Worm (Caenorhabditis elegans) whole organism, L4 larva: Measurements from ENCODE around the gene F16G10.5.
A peak's percentile ranks its signal among the peaks of the same experiment; 100 is the strongest.

Source experiments
- T20F7.1 ChIP-seq: fragments of 200-800 bp; sonication (Bioruptor generic); optimal IDR thresholded peaks from 2 replicates; lab custom pipeline; 2018; ENCODE audit warnings: mild to moderate bottlenecking, missing genetic modification characterization, missing compliant biosample characterization
- Y105C5A.15 ChIP-seq: fragments of 200-800 bp; sonication (Bioruptor generic); IDR thresholded peaks from 2 replicates; pipeline ENCODE4 v1.3.6; 2022; ENCODE audit warnings: missing genetic modification characterization, missing compliant biosample characterization
- ZK337.2 ChIP-seq: fragments of 200-800 bp; sonication (Bioruptor generic); IDR thresholded peaks from 2 replicates; pipeline ENCODE4 v1.3.6; 2022; ENCODE audit warnings: missing genetic modification reagents, missing genetic modification characterization, missing compliant biosample characterization
- ZK546.5 ChIP-seq, 2 experiments: sonication (generic microtip); optimal IDR thresholded peaks; 2 replicates each; lab custom pipeline; 2017; ENCODE audit warnings: missing biosample characterization in 2 of 2, missing genetic modification characterization in 2 of 2
- aly-2 ChIP-seq: sonication (generic microtip); optimal IDR thresholded peaks from 2 replicates; lab custom pipeline; 2018; ENCODE audit warnings: missing biosample characterization, missing genetic modification characterization
- attf-4 ChIP-seq: sonication (generic microtip); optimal IDR thresholded peaks from 3 replicates; lab custom pipeline; 2017; ENCODE audit warnings: missing biosample characterization, missing genetic modification characterization
- ceh-28 ChIP-seq: fragments of 150-350 bp; optimal IDR thresholded peaks from 2 replicates; lab custom pipeline; 2014; ENCODE audit warnings: missing biosample characterization, missing genetic modification reagents, missing genetic modification characterization
- daf-12 ChIP-seq: fragments of 150-350 bp; optimal IDR thresholded peaks from 2 replicates; lab custom pipeline; 2014; ENCODE audit warnings: missing biosample characterization, missing genetic modification reagents, missing genetic modification characterization
- daf-16 ChIP-seq, 3 experiments: sonication (generic microtip); optimal IDR thresholded peaks; 2 replicates each; lab custom pipeline; 2016 to 2017; ENCODE audit warnings: missing genetic modification characterization in 3 of 3, missing genetic modification reagents in 3 of 3, mild to moderate bottlenecking in 2 of 3, missing compliant biosample characterization in 2 of 3, missing biosample characterization in 1 of 3, moderate library complexity in 1 of 3
- daf-19 ChIP-seq: fragments of 200-800 bp; sonication (Bioruptor generic); conservative IDR thresholded peaks from 2 replicates; pipeline ENCODE4 v1.3.6; 2022; ENCODE audit warnings: missing genetic modification characterization, missing compliant biosample characterization
- daf-8 ChIP-seq: fragments of 200-800 bp; sonication (Bioruptor generic); IDR thresholded peaks from 2 replicates; pipeline ENCODE4 v1.3.6; 2022; ENCODE audit warnings: missing genetic modification characterization, missing compliant biosample characterization
- dmd-6 ChIP-seq: fragments of 200-800 bp; sonication (Bioruptor generic); IDR thresholded peaks from 2 replicates; pipeline ENCODE4 v1.3.6; 2022; ENCODE audit warnings: missing genetic modification reagents, missing genetic modification characterization, missing compliant biosample characterization
- dmd-9 ChIP-seq: fragments of 200-800 bp; sonication (Bioruptor generic); IDR thresholded peaks from 2 replicates; pipeline ENCODE4 v1.3.6; 2022; ENCODE audit warnings: missing genetic modification reagents, missing genetic modification characterization, missing compliant biosample characterization
- dve-1 ChIP-seq: sonication (generic microtip); optimal IDR thresholded peaks from 2 replicates; lab custom pipeline; 2017; ENCODE audit warnings: antibody characterized with exemption, mild to moderate bottlenecking, missing genetic modification characterization, missing compliant biosample characterization; ENCODE audit not compliant: insufficient read depth
- fkh-10 ChIP-seq: fragments of 150-350 bp; optimal IDR thresholded peaks from 2 replicates; lab custom pipeline; 2014; ENCODE audit warnings: missing biosample characterization, missing genetic modification reagents, missing genetic modification characterization
- fos-1 ChIP-seq: fragments of 150-350 bp; optimal IDR thresholded peaks from 2 replicates; lab custom pipeline; 2014; ENCODE audit warnings: missing biosample characterization, missing genetic modification characterization
- hlh-11 ChIP-seq: fragments of 200-800 bp; sonication (Bioruptor generic); optimal IDR thresholded peaks from 2 replicates; lab custom pipeline; 2018; ENCODE audit warnings: mild to moderate bottlenecking, missing genetic modification characterization, missing compliant biosample characterization
- hlh-30 ChIP-seq: sonication (generic microtip); optimal IDR thresholded peaks from 2 replicates; lab custom pipeline; 2017; ENCODE audit warnings: antibody characterized with exemption, mild to moderate bottlenecking, missing genetic modification characterization, missing compliant biosample characterization; ENCODE audit not compliant: insufficient read depth
- jun-1 ChIP-seq: fragments of 150-350 bp; optimal IDR thresholded peaks from 2 replicates; lab custom pipeline; 2014; ENCODE audit warnings: missing biosample characterization, missing genetic modification reagents, missing genetic modification characterization
- lin-1 ChIP-seq: fragments of 200-800 bp; sonication (Bioruptor generic); IDR thresholded peaks from 2 replicates; pipeline ENCODE4 v1.3.6; 2022; ENCODE audit warnings: missing genetic modification reagents, missing genetic modification characterization, missing compliant biosample characterization
- lsy-2 ChIP-seq, 2 experiments: fragments of 150-350 bp in 1 of 2; sonication (generic microtip) in 1 of 2; optimal IDR thresholded peaks; 2 replicates each; lab custom pipeline; 2014 to 2017; ENCODE audit warnings: missing biosample characterization in 2 of 2, missing genetic modification characterization in 2 of 2
- madf-9 ChIP-seq: fragments of 200-800 bp; sonication (Bioruptor generic); conservative IDR thresholded peaks from 2 replicates; pipeline ENCODE4 v1.3.6; 2022; ENCODE audit warnings: missing genetic modification reagents, missing genetic modification characterization, missing compliant biosample characterization
- mdt-29 ChIP-seq: fragments of 200-800 bp; sonication (Bioruptor generic); IDR thresholded peaks from 2 replicates; pipeline ENCODE4 v1.3.6; 2022; ENCODE audit warnings: missing genetic modification reagents, missing genetic modification characterization, missing compliant biosample characterization
- mep-1 ChIP-seq: fragments of 150-350 bp; sonication (generic microtip); optimal IDR thresholded peaks from 3 replicates; lab custom pipeline; 2014; ENCODE audit warnings: missing biosample characterization, missing genetic modification characterization
- mes-2 ChIP-seq: sonication (generic microtip); optimal IDR thresholded peaks from 2 replicates; lab custom pipeline; 2016; ENCODE audit warnings: missing genotype, mild to moderate bottlenecking, missing genetic modification characterization, missing compliant biosample characterization; ENCODE audit not compliant: poor library complexity, severe bottlenecking
- nhr-111 ChIP-seq: fragments of 200-800 bp; sonication (Bioruptor generic); optimal IDR thresholded peaks from 2 replicates; lab custom pipeline; 2018; ENCODE audit warnings: mild to moderate bottlenecking, missing genetic modification characterization, missing compliant biosample characterization
- nhr-28 ChIP-seq: fragments of 150-350 bp; optimal IDR thresholded peaks from 2 replicates; lab custom pipeline; 2014; ENCODE audit warnings: missing biosample characterization, missing genetic modification characterization
- nhr-48 ChIP-seq: sonication (generic microtip); optimal IDR thresholded peaks from 2 replicates; lab custom pipeline; 2016; ENCODE audit warnings: mild to moderate bottlenecking, missing genetic modification characterization, missing compliant biosample characterization
- php-3 ChIP-seq: fragments of 200-800 bp; sonication (Bioruptor generic); IDR thresholded peaks from 2 replicates; pipeline ENCODE4 v1.3.6; 2022; ENCODE audit warnings: missing genetic modification reagents, missing genetic modification characterization, missing compliant biosample characterization
- pqm-1 ChIP-seq: sonication (generic microtip); optimal IDR thresholded peaks from 2 replicates; lab custom pipeline; 2017; ENCODE audit warnings: missing biosample characterization, missing genetic modification characterization
- snpc-1.2 ChIP-seq: fragments of 200-800 bp; sonication (Bioruptor generic); IDR thresholded peaks from 2 replicates; pipeline ENCODE4 v1.3.6; 2022; ENCODE audit warnings: missing genetic modification reagents, missing genetic modification characterization, missing compliant biosample characterization
- unc-62 ChIP-seq, 3 experiments: fragments of 150-350 bp in 1 of 3; sonication (generic microtip); optimal IDR thresholded peaks in 2 of 3; peaks in 1 of 3; 1 replicate in 1 of 3; 2 replicates in 2 of 3; lab custom pipeline; 2014 to 2017; ENCODE audit warnings: missing biosample characterization in 3 of 3, missing genetic modification characterization in 3 of 3, missing genetic modification reagents in 3 of 3, missing genotype in 1 of 3
- zag-1 ChIP-seq: fragments of 150-350 bp; optimal IDR thresholded peaks from 2 replicates; lab custom pipeline; 2014; ENCODE audit warnings: missing biosample characterization, missing genetic modification characterization

F16G10.5 gene

DNA sequence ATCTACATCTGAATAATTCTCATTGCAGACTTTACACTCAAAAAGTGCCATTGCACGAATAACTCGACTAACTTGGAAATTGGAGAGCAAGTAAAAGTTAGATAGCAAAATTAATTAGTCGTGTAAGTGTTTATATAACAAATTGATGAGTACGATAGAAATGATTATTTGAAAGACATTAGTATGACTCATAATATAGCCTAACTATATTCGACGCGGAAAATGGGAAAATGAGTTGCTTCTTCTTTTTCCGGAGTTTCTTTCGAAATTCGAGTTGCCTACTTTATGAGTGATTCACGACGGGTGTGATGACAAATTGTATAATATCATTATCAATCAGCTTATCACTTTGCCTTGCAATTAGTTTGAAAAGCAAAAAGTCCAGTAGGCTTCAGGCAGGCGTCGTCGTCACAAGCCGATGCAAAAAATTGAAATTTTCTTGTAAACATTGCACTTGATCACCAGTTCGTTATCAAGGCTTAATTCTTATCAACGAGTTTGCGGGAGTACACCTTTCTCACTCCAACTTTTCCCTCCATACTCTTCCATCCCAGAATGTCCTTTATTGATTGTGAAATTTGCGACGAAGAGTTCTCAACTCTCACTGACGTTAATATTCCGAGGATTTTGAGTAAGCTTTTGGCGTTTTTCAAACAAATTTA, 44.1 kb upstream of the F16G10.5 start, which contains the start of the genes ZK1240.6 and ZK1240.2:
Gene ZK1240.6 (minus strand): TSS at position 51 of the 662 bp plus-strand sequence.
Gene ZK1240.2 (plus strand): TSS at position 520 of the 662 bp plus-strand sequence.
- TF ChIP-seq mdt-29 (no peak), nhr-28 (tag; lab: Kevin White, UChicago) (peak; percentile 69), lin-1 (GFP tag; lab: Robert Waterston, UW) (peak; percentile 17; the same call in 1 of the 2 replicates), daf-19 (GFP tag; lab: Robert Waterston, UW) (no peak), hlh-30 (tag; lab: Kevin White, UChicago) (peak; percentile 29), dve-1 (peak; percentile 51), daf-16 (GFP tag; optimal IDR thresholded peaks at IDR 0.05; lab: Kevin White, UChicago) (no peak), daf-16 (tag; optimal IDR thresholded peaks at IDR 0.05; lab: Kevin White, UChicago) (peak; percentile 72), hlh-11 (tag; lab: Kevin White, UChicago) (peak; percentile 55), fos-1 (tag; lab: Kevin White, UChicago) (no peak), mes-2 (tag; lab: Kevin White, UChicago) (no peak), pqm-1 (peak; percentile 85), zag-1 (no peak), dmd-6 (GFP tag; lab: Robert Waterston, UW) (peak; percentile 76)
- TF ChIP-seq, all 104 proteins: peak for 8

DNA sequence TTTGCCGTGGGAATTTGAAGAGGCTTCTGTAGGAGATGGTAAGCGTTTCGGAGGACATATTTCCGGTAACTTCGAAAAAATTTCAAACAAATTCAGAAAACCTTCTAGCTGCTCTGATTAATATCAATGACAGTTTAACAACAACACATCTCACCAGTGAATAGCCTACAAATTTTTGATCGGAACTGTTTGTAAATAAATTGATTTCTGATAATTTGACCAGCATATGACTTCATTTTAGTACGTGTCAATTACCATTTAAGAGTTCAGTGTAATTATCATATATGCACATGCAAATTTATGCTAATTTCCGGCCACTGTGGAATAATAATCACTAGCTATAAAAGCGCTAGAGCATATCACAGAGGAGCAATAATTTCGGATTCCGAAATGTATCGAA, 42.2 kb upstream of the F16G10.5 start, which contains the start of gene ZK1240.11:
Gene ZK1240.11 (plus strand): TSS at position 301 of the 400 bp plus-strand sequence.
- no peak for TF ChIP-seq snpc-1.2
- no peak for TF ChIP-seq aly-2 (tag; lab: Kevin White, UChicago)
- no peak for TF ChIP-seq mep-1 (tag; lab: Kevin White, UChicago)
- no peak for TF ChIP-seq daf-8
- no peak for TF ChIP-seq ZK337.2 (GFP tag; lab: Robert Waterston, UW)
- no peak for TF ChIP-seq ZK546.5 (tag; optimal IDR thresholded peaks at IDR 0.05; lab: Kevin White, UChicago)
- no peak for TF ChIP-seq ceh-28 (tag; lab: Kevin White, UChicago)
- no peak for TF ChIP-seq madf-9
- TF ChIP-seq nhr-111 = no peak
- no peak for TF ChIP-seq dmd-9
- no peak for TF ChIP-seq nhr-48 (tag; lab: Kevin White, UChicago)
- TF ChIP-seq jun-1 (tag; lab: Kevin White, UChicago) = no peak
- TF ChIP-seq lsy-2 (tag; optimal IDR thresholded peaks at IDR 0.05; lab: Kevin White, UChicago) = no peak
- TF ChIP-seq, all 104 proteins: peak for 0

DNA sequence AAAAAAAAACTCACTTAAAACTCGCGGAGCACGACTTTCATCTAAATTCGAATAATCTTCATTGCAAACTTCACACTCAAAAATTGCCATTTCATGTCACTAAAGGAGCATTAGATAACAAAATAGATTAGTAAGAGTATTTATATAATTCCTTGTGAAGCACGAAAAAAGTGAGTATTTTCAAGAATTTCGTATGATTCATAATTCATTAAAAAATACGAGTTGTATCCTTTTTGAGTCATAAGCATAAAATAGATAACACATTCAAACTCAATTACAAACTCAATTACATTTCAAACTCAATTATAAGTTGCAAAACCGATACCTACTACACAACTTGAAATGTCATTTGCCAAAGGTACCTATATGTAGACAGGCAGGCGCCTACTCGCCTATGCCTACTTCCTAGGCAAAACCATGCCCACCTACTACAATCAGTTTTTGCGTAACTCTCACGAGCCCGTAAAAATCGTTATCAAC, 38.1 kb upstream of the F16G10.5 start, which contains the start of the genes ZK1240.8 and ZK1240.1:
Gene ZK1240.8 (minus strand): TSS at position 101 of the 480 bp plus-strand sequence.
Gene ZK1240.1 (plus strand): TSS at position 430 of the 480 bp plus-strand sequence.
- TF ChIP-seq T20F7.1 (GFP tag; lab: Kevin White, UChicago) = no peak
- peak; percentile 3 for TF ChIP-seq nhr-28 (tag; lab: Kevin White, UChicago)
- no peak for TF ChIP-seq daf-12 (tag; lab: Kevin White, UChicago)
- TF ChIP-seq unc-62 (GFP tag; optimal IDR thresholded peaks at IDR 0.05 in 1 of 2; lab: Kevin White, UChicago) = peak in 1 of 2 experiments; percentile 86
- TF ChIP-seq unc-62 (tag; optimal IDR thresholded peaks at IDR 0.05; lab: Kevin White, UChicago) = no peak

DNA sequence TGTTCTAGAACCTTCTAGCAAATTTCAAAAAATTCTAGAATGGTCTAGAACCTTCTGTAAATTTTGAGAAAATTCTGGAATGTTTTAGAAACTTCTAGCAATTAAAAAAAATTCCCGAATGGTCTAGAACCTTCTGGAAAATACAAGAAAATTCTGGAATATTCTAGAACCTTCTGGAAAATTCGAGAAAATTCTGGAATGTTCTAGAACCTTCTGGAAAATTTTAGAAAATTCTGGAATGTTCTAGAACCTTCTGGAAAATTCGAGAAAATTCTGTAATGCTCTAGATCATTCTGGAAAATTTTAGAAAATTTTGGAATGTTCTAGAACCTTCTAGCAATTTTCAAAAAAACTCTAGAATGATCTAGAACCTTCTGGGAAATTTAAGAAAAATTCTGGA, 36.7 kb upstream of the F16G10.5 start:
- TF ChIP-seq Y105C5A.15 (GFP tag; lab: Robert Waterston, UW) = no peak
- TF ChIP-seq attf-4 = no peak
- 0 out of 2 replicates have a peak, but pooled peaks have one; percentile 28 for TF ChIP-seq mdt-29
- no peak for TF ChIP-seq fkh-10 (GFP tag; lab: Kevin White, UChicago)
- no peak for TF ChIP-seq php-3
- TF ChIP-seq, all 104 proteins: peak for 1
